Fruit fly (Drosophila melanogaster): ENCODE measurements around the gene CG8353.
A peak's percentile ranks its signal among the peaks of the same experiment; 100 is the strongest.

Gene CG8353

DNA sequence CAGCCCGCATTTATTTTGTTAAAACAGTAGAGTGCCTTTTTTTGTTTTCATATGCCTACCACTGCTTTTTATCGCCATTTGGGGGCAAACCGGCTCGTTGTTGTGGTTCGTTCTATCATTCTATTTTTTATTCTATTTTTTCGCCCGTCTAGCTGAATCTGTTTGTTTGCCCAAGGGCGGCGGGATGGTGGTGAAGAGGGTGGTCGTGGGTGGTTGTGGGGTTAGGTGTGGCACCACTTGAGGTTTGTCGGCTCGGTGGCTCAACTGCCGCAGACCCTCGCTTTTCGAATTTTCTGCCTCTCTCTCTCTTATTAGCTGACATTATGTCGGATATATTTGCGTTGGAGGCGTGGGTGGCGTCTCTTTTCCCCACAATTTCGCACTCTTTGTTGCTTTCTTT is 42.3 kb upstream of the CG8353 start:
- TF ChIP-seq CG32121 (GFP tag; IDR thresholded peaks at IDR 0.05) = 0 out of 2 replicates have a peak, but pooled peaks have one; percentile 46
- no peak for TF ChIP-seq CG8301 (tag; optimal IDR thresholded peaks at IDR 0.05)
- no peak for TF ChIP-seq CG9948 (tag; optimal IDR thresholded peaks at IDR 0.05)
- TF ChIP-seq D1 (tag; optimal IDR thresholded peaks at IDR 0.05) = no peak
- TF ChIP-seq CG8159 (tag; optimal IDR thresholded peaks at IDR 0.05) = no peak
- TF ChIP-seq CG15710 (tag; optimal IDR thresholded peaks at IDR 0.05) = no peak

DNA sequence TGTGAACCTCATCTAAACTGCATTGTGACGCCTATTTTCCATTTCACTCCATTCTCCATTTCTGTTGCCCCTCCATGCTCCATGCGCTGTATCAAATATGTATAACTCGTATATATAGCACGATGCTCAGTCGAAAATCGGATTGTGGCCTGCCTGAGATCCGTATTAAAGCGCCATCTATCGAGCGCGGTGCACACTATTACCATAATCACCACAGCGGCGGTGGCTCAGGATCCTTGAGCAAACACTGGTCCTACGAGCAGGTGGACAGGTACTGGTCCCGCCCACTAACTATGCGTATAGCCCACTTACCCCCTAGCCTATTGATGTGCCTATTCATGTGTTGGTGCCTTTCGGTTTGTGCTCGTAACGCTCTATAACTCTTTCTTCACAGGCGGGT is 28.8 kb upstream of the CG8353 start:
- TF ChIP-seq CG10348 (GFP tag; IDR thresholded peaks at IDR 0.05) (no peak), Snoo (tag; optimal IDR thresholded peaks at IDR 0.05) (no peak), CG34367 (tag; optimal IDR thresholded peaks at IDR 0.05) (no peak), CG15710 (tag; optimal IDR thresholded peaks at IDR 0.05) (no peak), rn (GFP tag; IDR thresholded peaks at IDR 0.05) (no peak), CG9948 (tag; optimal IDR thresholded peaks at IDR 0.05) (no peak), D1 (tag; optimal IDR thresholded peaks at IDR 0.05) (no peak), CG17806 (tag; optimal IDR thresholded peaks at IDR 0.05) (no peak), CG32121 (GFP tag; IDR thresholded peaks at IDR 0.05) (no peak), CG8159 (tag; optimal IDR thresholded peaks at IDR 0.05) (no peak)

DNA sequence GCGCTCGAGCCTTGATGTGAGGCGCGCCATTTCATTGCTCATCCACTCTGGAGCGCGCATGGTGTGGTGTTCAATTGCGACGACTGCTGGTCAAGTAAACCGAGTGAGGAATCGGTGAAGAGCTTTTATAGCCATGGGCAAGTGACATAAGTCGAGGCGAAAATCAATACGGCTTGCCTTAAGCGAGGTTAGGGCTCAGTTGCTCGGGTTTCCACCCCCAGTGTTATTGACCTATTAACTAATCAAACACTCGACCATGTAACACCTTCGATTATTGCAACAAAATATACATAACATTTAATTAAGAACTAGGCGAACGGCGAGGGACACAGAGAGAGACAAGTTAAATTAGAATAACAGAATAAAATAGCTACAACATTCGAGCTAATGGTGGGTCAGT is 23.2 kb upstream of the CG8353 start, which contains the start of gene CG34134:
CG34134 (minus strand) TSS at position 101 of the 400 bp plus-strand sequence.
- no peak for TF ChIP-seq Pif1A (GFP tag; optimal IDR thresholded peaks at IDR 0.05)
- TF ChIP-seq Ets98B (GFP tag; IDR thresholded peaks at IDR 0.05) = no peak
- TF ChIP-seq CG8301 (tag; optimal IDR thresholded peaks at IDR 0.05) = no peak
- TF ChIP-seq fd96Ca (GFP tag; IDR thresholded peaks at IDR 0.05) = no peak
- no peak for TF ChIP-seq CG9948 (tag; optimal IDR thresholded peaks at IDR 0.05)
- TF ChIP-seq CG12605 (GFP tag; IDR thresholded peaks at IDR 0.05) = no peak
- TF ChIP-seq CG13204 (GFP tag; optimal IDR thresholded peaks at IDR 0.05) = no peak
- TF ChIP-seq CG34367 (tag; optimal IDR thresholded peaks at IDR 0.05) = no peak
- TF ChIP-seq D1 (tag; optimal IDR thresholded peaks at IDR 0.05) = no peak
- no peak for TF ChIP-seq gl (tag; optimal IDR thresholded peaks at IDR 0.05)
- no peak for TF ChIP-seq EcR (GFP tag; optimal IDR thresholded peaks at IDR 0.05)
- TF ChIP-seq rn (GFP tag; IDR thresholded peaks at IDR 0.05) = no peak

DNA sequence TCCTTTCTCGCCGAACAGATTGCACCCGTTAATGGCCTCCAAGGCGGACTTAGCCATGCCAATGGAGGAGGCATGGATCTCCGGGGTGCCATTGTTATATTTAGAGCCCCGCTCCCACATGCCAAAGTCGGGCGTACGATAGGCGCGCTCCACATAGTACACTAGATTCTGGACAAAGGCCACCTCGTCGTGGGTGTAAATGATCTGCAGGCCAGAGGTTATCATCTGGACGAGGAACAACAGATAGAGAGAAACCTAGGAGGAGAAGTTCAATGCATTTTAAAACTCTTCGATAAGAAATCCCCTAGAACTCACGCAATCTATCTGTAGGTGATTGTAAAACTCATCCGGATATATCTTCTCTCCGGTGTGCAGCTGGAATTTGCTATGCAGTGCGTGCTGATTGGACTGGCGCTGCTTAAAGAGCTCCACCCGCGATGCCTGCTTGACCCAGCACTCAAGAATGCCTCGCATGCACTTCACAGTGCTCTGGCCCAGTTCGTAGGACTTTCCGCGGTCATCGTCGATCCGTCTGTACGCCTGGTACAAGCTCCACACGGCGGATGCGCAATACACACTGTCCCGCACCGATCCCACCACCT is 18.0 kb upstream of the CG8353 start:
- no peak for TF ChIP-seq fd96Ca (GFP tag; IDR thresholded peaks at IDR 0.05)
- TF ChIP-seq CG12605 (GFP tag; IDR thresholded peaks at IDR 0.05) = no peak
- TF ChIP-seq CG8301 (tag; optimal IDR thresholded peaks at IDR 0.05) = no peak
- TF ChIP-seq CG15710 (tag; optimal IDR thresholded peaks at IDR 0.05) = no peak
- no peak for TF ChIP-seq gl (tag; optimal IDR thresholded peaks at IDR 0.05)
- TF ChIP-seq CG4496 (GFP tag; IDR thresholded peaks at IDR 0.05) = no peak
- TF ChIP-seq CG32121 (GFP tag; IDR thresholded peaks at IDR 0.05) = no peak
- no peak for TF ChIP-seq D1 (tag; optimal IDR thresholded peaks at IDR 0.05)
- TF ChIP-seq EcR (GFP tag; optimal IDR thresholded peaks at IDR 0.05) = no peak
- TF ChIP-seq Pif1B (GFP tag; optimal IDR thresholded peaks at IDR 0.05) = no peak
- no peak for TF ChIP-seq Ets98B (GFP tag; IDR thresholded peaks at IDR 0.05)
- TF ChIP-seq Snoo (tag; optimal IDR thresholded peaks at IDR 0.05) = no peak
- no peak for TF ChIP-seq CG14655 (GFP tag; optimal IDR thresholded peaks at IDR 0.05)
- TF ChIP-seq CG13204 (GFP tag; optimal IDR thresholded peaks at IDR 0.05) = no peak
- no peak for TF ChIP-seq rn (GFP tag; IDR thresholded peaks at IDR 0.05)
- no peak for TF ChIP-seq CG9948 (tag; optimal IDR thresholded peaks at IDR 0.05)

- TF ChIP-seq CG14655 (GFP tag; optimal IDR thresholded peaks at IDR 0.05) = no peak
- no peak for TF ChIP-seq CG17806 (tag; optimal IDR thresholded peaks at IDR 0.05)
- no peak for TF ChIP-seq CG12605 (GFP tag; IDR thresholded peaks at IDR 0.05)
- no peak for TF ChIP-seq D1 (tag; optimal IDR thresholded peaks at IDR 0.05)
- no peak for TF ChIP-seq rn (GFP tag; IDR thresholded peaks at IDR 0.05)
- TF ChIP-seq Pif1B (GFP tag; optimal IDR thresholded peaks at IDR 0.05) = no peak
- TF ChIP-seq CG34367 (tag; optimal IDR thresholded peaks at IDR 0.05) = no peak
- TF ChIP-seq Snoo (tag; optimal IDR thresholded peaks at IDR 0.05) = no peak
- no peak for TF ChIP-seq CG8159 (tag; optimal IDR thresholded peaks at IDR 0.05)
- no peak for TF ChIP-seq Pif1A (GFP tag; optimal IDR thresholded peaks at IDR 0.05)
- no peak for TF ChIP-seq CG9948 (tag; optimal IDR thresholded peaks at IDR 0.05)
- TF ChIP-seq CG4496 (GFP tag; IDR thresholded peaks at IDR 0.05) = no peak
- TF ChIP-seq EcR (GFP tag; optimal IDR thresholded peaks at IDR 0.05) = no peak
- no peak for TF ChIP-seq CG15710 (tag; optimal IDR thresholded peaks at IDR 0.05)
- TF ChIP-seq gl (tag; optimal IDR thresholded peaks at IDR 0.05) = no peak
- no peak for TF ChIP-seq CG8301 (tag; optimal IDR thresholded peaks at IDR 0.05)
- no peak for TF ChIP-seq CG32121 (GFP tag; IDR thresholded peaks at IDR 0.05)
- no peak for TF ChIP-seq fd96Ca (GFP tag; IDR thresholded peaks at IDR 0.05)
- TF ChIP-seq CG13204 (GFP tag; optimal IDR thresholded peaks at IDR 0.05) = no peak
- TF ChIP-seq Ets98B (GFP tag; IDR thresholded peaks at IDR 0.05) = no peak
Measured at dm6 chr2L:8196757-8197530, 16.9 kb upstream of the CG8353 start, which contains the start of the genes CG8475 and CG8460. Gene CG8475 (minus strand): TSS chr2L:8196918. Gene CG8460 (plus strand): TSS chr2L:8197193.

- TF ChIP-seq gl (tag; optimal IDR thresholded peaks at IDR 0.05) (no peak), CG14655 (GFP tag; optimal IDR thresholded peaks at IDR 0.05) (no peak), CG17806 (tag; optimal IDR thresholded peaks at IDR 0.05) (no peak), Ets98B (GFP tag; IDR thresholded peaks at IDR 0.05) (no peak), Pif1A (GFP tag; optimal IDR thresholded peaks at IDR 0.05) (no peak), CG9948 (tag; optimal IDR thresholded peaks at IDR 0.05) (no peak), CG10348 (GFP tag; IDR thresholded peaks at IDR 0.05) (no peak), CG13204 (GFP tag; optimal IDR thresholded peaks at IDR 0.05) (no peak)
Measured at dm6 chr2L:8198757-8199156, 15.1 kb upstream of the CG8353 start, which contains the start of gene PGAP5. Gene PGAP5 (plus strand): TSS chr2L:8198882.
